Worm (Caenorhabditis elegans) whole organism, L3 larva: ENCODE results near the gene srx-86.

Experiments used
- R02D3.7 ChIP-seq: fragments of 150-350 bp; optimal IDR thresholded peaks from 2 replicates; lab custom pipeline; 2014; ENCODE audit warnings: missing biosample characterization, missing genetic modification characterization
- ZK546.5 ChIP-seq: sonication (generic microtip); optimal IDR thresholded peaks from 2 replicates; lab custom pipeline; 2017; ENCODE audit warnings: missing biosample characterization, missing genetic modification characterization
- ceh-28 ChIP-seq: fragments of 150-350 bp; optimal IDR thresholded peaks from 2 replicates; lab custom pipeline; 2014; ENCODE audit warnings: missing biosample characterization, missing genetic modification reagents, missing genetic modification characterization
- daf-12 ChIP-seq: fragments of 150-350 bp; optimal IDR thresholded peaks from 2 replicates; lab custom pipeline; 2014; ENCODE audit warnings: missing biosample characterization, missing genetic modification reagents, missing genetic modification characterization
- fkh-10 ChIP-seq: sonication (generic microtip); optimal IDR thresholded peaks from 2 replicates; lab custom pipeline; 2017; ENCODE audit warnings: missing biosample characterization, missing genetic modification reagents, missing genetic modification characterization
- nhr-76 ChIP-seq: fragments of 150-350 bp; sonication (generic microtip); optimal IDR thresholded peaks from 5 replicates; lab custom pipeline; 2014; ENCODE audit warnings: missing biosample characterization, missing genetic modification characterization
- snpc-4 ChIP-seq: fragments of 150-350 bp; optimal IDR thresholded peaks from 2 replicates; lab custom pipeline; 2014; ENCODE audit warnings: missing biosample characterization, missing genetic modification characterization
- unc-39 ChIP-seq: sonication (generic microtip); optimal IDR thresholded peaks from 4 replicates; lab custom pipeline; 2017; ENCODE audit warnings: missing biosample characterization, missing genetic modification characterization
- unc-62 ChIP-seq: fragments of 150-350 bp; sonication (generic microtip); optimal IDR thresholded peaks from 4 replicates; lab custom pipeline; 2014; ENCODE audit warnings: missing biosample characterization, missing genetic modification reagents, missing genetic modification characterization
- zag-1 ChIP-seq: fragments of 150-350 bp; optimal IDR thresholded peaks from 2 replicates; lab custom pipeline; 2014; ENCODE audit warnings: missing biosample characterization, missing genetic modification characterization
- ztf-4 ChIP-seq: fragments of 150-350 bp; optimal IDR thresholded peaks from 2 replicates; lab custom pipeline; 2014; ENCODE audit warnings: missing biosample characterization, missing genetic modification characterization

ce11 chrV:11543564-11543963 is 19.2 kb upstream of the srx-86 start, which contains the start of gene F38B7.2:
- TF ChIP-seq nhr-76: no peak
- TF ChIP-seq unc-62: no peak
- TF ChIP-seq daf-12: no peak
- no peak for TF ChIP-seq fkh-10 (GFP tag; lab: Kevin White, UChicago)
- TF ChIP-seq ceh-28 (tag; lab: Kevin White, UChicago): no peak
- TF ChIP-seq unc-39 (tag; lab: Kevin White, UChicago): no peak
- TF ChIP-seq zag-1 (tag; lab: Kevin White, UChicago): no peak
- TF ChIP-seq snpc-4 (tag; lab: Kevin White, UChicago): no peak
- no peak for TF ChIP-seq ZK546.5 (tag; lab: Kevin White, UChicago)
- TF ChIP-seq ztf-4 (tag; lab: Kevin White, UChicago): no peak
- TF ChIP-seq R02D3.7 (tag; lab: Kevin White, UChicago): no peak
